Worm (Caenorhabditis elegans) whole organism, L4 larva: Measurements from ENCODE around the gene irld-55.
A peak's percentile ranks its signal among the peaks of the same experiment; 100 is the strongest.

Experiments used
- F49E8.2 ChIP-seq: sonication (generic microtip); optimal IDR thresholded peaks from 2 replicates; lab custom pipeline; 2016; ENCODE audit warnings: missing compliant biosample characterization, mild to moderate bottlenecking, missing genetic modification characterization, borderline replicate concordance
- ama-1 ChIP-seq: fragments of 150-350 bp; optimal IDR thresholded peaks from 2 replicates; lab custom pipeline; 2014; ENCODE audit warnings: inconsistent platforms, mixed read lengths
- dve-1 ChIP-seq: sonication (generic microtip); optimal IDR thresholded peaks from 2 replicates; lab custom pipeline; 2017; ENCODE audit warnings: antibody characterized with exemption, mild to moderate bottlenecking, missing genetic modification characterization, missing compliant biosample characterization; ENCODE audit not compliant: insufficient read depth
- hmg-1.1 ChIP-seq: fragments of 200-800 bp; sonication (Bioruptor generic); IDR thresholded peaks from 2 replicates; pipeline ENCODE4 v1.3.6; 2022; ENCODE audit warnings: missing genetic modification reagents, missing genetic modification characterization, missing compliant biosample characterization
- mdl-1 ChIP-seq, 2 experiments: fragments of 150-350 bp in 1 of 2; sonication (generic microtip) in 1 of 2; optimal IDR thresholded peaks; 2 replicates each; lab custom pipeline; 2014 to 2017; ENCODE audit warnings: missing biosample characterization in 2 of 2, missing genetic modification characterization in 2 of 2
- mdt-29 ChIP-seq: fragments of 200-800 bp; sonication (Bioruptor generic); IDR thresholded peaks from 2 replicates; pipeline ENCODE4 v1.3.6; 2022; ENCODE audit warnings: missing genetic modification reagents, missing genetic modification characterization, missing compliant biosample characterization
- mep-1 ChIP-seq: fragments of 150-350 bp; sonication (generic microtip); optimal IDR thresholded peaks from 3 replicates; lab custom pipeline; 2014; ENCODE audit warnings: missing biosample characterization, missing genetic modification characterization
- pha-4 ChIP-seq, 2 experiments: fragments of 150-350 bp in 1 of 2; fragments of 200-800 bp in 1 of 2; sonication (Bioruptor generic) in 1 of 2; IDR thresholded peaks in 1 of 2; optimal IDR thresholded peaks in 1 of 2; 2 replicates each; pipeline versions ENCODE4 v1.3.6 to Lab custom; 2014 to 2022; ENCODE audit warnings: missing genetic modification characterization in 2 of 2, missing genetic modification reagents in 2 of 2, missing biosample characterization in 1 of 2, missing compliant biosample characterization in 1 of 2
- pqm-1 ChIP-seq: sonication (generic microtip); optimal IDR thresholded peaks from 2 replicates; lab custom pipeline; 2017; ENCODE audit warnings: missing biosample characterization, missing genetic modification characterization

DNA sequence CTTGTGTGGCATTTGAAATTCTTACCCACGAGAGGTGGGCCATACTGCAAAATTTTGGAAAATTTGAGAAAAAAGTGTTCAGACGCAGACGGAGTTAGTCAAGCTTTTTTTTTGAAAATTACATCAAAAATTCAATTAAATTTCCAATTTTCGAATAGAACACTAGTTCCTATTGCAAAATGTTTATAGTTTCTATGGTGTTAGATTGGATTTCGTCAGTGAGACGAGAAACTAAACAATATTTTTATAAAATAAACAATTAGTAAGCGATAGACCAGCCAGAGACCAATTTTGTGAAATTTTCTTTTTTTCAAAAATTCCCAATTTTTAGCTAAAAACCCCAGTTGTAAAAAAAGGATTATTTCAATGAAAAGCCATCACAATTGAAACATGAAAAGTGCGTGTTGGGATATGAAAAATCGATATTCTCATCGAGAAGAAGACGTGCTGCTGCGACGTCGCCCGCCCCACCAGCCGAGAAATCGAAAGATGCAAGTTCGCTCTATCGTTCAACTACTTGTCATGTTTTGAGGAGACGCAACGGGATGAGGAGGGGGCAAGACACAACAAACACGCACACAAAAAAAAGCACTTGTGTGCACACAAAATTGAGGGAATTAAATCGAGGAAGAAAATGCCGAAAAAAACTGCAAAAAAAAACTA lies 40.1 kb upstream of the irld-55 start, which contains the start of gene dnbp-1:
- TF ChIP-seq pha-4 (GFP tag; IDR thresholded peaks at IDR 0.05; lab: Robert Waterston, UW) = no peak
- TF ChIP-seq pha-4 (tag; optimal IDR thresholded peaks at IDR 0.05; lab: Kevin White, UChicago) = peak; percentile 55
- TF ChIP-seq F49E8.2 (tag; lab: Kevin White, UChicago) = no peak
- TF ChIP-seq mdl-1 (tag; optimal IDR thresholded peaks at IDR 0.05; lab: Kevin White, UChicago) = peak in 1 of 2 experiments; percentile 2
- TF ChIP-seq pqm-1 (tag; lab: Kevin White, UChicago) = no peak
- TF ChIP-seq hmg-1.1 (GFP tag; lab: Robert Waterston, UW) = no peak; the same call in 1 of the 2 replicates
- no peak for TF ChIP-seq mdt-29 (GFP tag; lab: Robert Waterston, UW)
- TF ChIP-seq ama-1 (lab: Kevin White, UChicago) = no peak
- TF ChIP-seq dve-1 (tag; lab: Kevin White, UChicago) = peak; percentile 50
- peak; percentile 88 for TF ChIP-seq mep-1
